Fruit fly (Drosophila melanogaster): Measurements from ENCODE around the gene Brd7-9.

Brd7-9 gene

DNA sequence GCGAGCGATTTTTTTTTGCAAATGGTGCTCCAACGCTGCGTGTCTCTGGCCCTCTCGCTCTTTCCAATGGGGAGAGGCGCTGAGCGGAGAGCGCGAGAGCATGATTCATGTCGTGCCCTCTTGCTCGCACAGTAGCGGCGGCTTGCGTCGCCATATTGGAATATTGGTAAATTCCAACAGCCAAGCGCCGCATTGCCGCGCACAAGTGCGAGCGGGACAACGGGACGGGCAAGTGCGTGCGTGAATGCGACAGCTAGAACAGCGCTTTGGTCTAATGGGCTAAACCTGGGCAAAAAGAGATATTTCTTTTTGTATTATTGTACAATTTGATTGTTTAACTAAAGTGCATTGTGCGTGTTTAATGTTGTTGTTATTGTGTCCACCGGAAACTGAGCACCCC lies 45.6 kb downstream of the Brd7-9 start (continued):
- TF ChIP-seq Nf-YA (GFP tag; IDR thresholded peaks at IDR 0.05) (no peak), seq (GFP tag; IDR thresholded peaks at IDR 0.05) (no peak), CG16863 (GFP tag; optimal IDR thresholded peaks at IDR 0.05) (no peak), fd3F (GFP tag; optimal IDR thresholded peaks at IDR 0.05) (no peak), CG11093 (GFP tag; IDR thresholded peaks at IDR 0.05) (no peak), Fer1 (GFP tag; optimal IDR thresholded peaks at IDR 0.05) (no peak), gem (tag; optimal IDR thresholded peaks at IDR 0.05) (no peak), CG9817 (tag; optimal IDR thresholded peaks at IDR 0.05) (no peak), sisA (GFP tag; IDR thresholded peaks at IDR 0.05) (no peak), pfk (GFP tag; optimal IDR thresholded peaks at IDR 0.05) (peak; percentile 3), oc (tag; optimal IDR thresholded peaks at IDR 0.05) (peak; percentile 4), gt (GFP tag; IDR thresholded peaks at IDR 0.05) (no peak), Oli (tag; optimal IDR thresholded peaks at IDR 0.05) (no peak), CG15011 (GFP tag; optimal IDR thresholded peaks at IDR 0.05) (no peak), stwl (tag; optimal IDR thresholded peaks at IDR 0.05) (peak; percentile 9), NC2β (GFP tag; optimal IDR thresholded peaks at IDR 0.05) (no peak), crol (GFP tag; IDR thresholded peaks at IDR 0.05) (peak; percentile 64), CG31441 (GFP tag; IDR thresholded peaks at IDR 0.05) (no peak), row (GFP tag; IDR thresholded peaks at IDR 0.05) (no peak), Hsf (GFP tag; optimal IDR thresholded peaks at IDR 0.05) (no peak), Spps (tag; optimal IDR thresholded peaks at IDR 0.05) (no peak), dmrt99B (tag; optimal IDR thresholded peaks at IDR 0.05) (peak; percentile 22), nau (GFP tag; optimal IDR thresholded peaks at IDR 0.05) (no peak), Vsx1 (GFP tag; optimal IDR thresholded peaks at IDR 0.05) (no peak), maf-S (GFP tag; optimal IDR thresholded peaks at IDR 0.05) (no peak), ftz-f1 (GFP tag; optimal IDR thresholded peaks at IDR 0.05) (peak; percentile 51), gcm2 (GFP tag; optimal IDR thresholded peaks at IDR 0.05) (peak; percentile 51), CG7372 (GFP tag; IDR thresholded peaks at IDR 0.05) (peak; percentile 19; the same call in 1 of the 2 replicates), zfh1 (GFP tag; IDR thresholded peaks at IDR 0.05) (peak; percentile 47; the same call in 1 of the 3 replicates), onecut (GFP tag; IDR thresholded peaks at IDR 0.05) (peak; percentile 87), phol (tag; optimal IDR thresholded peaks at IDR 0.05) (peak; percentile 100), Six4 (GFP tag; optimal IDR thresholded peaks at IDR 0.05) (no peak), CG13894 (tag; optimal IDR thresholded peaks at IDR 0.05) (peak; percentile 28), CG3407 (GFP tag; optimal IDR thresholded peaks at IDR 0.05) (no peak), CG6854 (GFP tag; optimal IDR thresholded peaks at IDR 0.05) (no peak), pb (GFP tag; optimal IDR thresholded peaks at IDR 0.05) (no peak), grn (GFP tag; optimal IDR thresholded peaks at IDR 0.05) (peak; percentile 29), dysf (GFP tag; IDR thresholded peaks at IDR 0.05) (no peak), CG8944 (GFP tag; optimal IDR thresholded peaks at IDR 0.05) (no peak), CG5953 (GFP tag; IDR thresholded peaks at IDR 0.05) (0 out of 2 replicates have a peak, but pooled peaks have one; percentile 11), grau (tag; optimal IDR thresholded peaks at IDR 0.05) (peak; percentile 6), CG14965 (GFP tag; optimal IDR thresholded peaks at IDR 0.05; ENCODE audit: borderline replicate concordance) (no peak), scrt (GFP tag; optimal IDR thresholded peaks at IDR 0.05) (peak; percentile 55), CG9876 (GFP tag; optimal IDR thresholded peaks at IDR 0.05) (no peak), CG1792 (GFP tag; optimal IDR thresholded peaks at IDR 0.05) (no peak), E2f2 (GFP tag; IDR thresholded peaks at IDR 0.05) (no peak), bab2 (GFP tag; optimal IDR thresholded peaks at IDR 0.05) (no peak), CG13123 (GFP tag; optimal IDR thresholded peaks at IDR 0.05) (no peak), Adf1 (GFP tag; IDR thresholded peaks at IDR 0.05) (peak; percentile 70), Hr3 (GFP tag; optimal IDR thresholded peaks at IDR 0.05) (no peak), CG7271 (tag; optimal IDR thresholded peaks at IDR 0.05) (no peak), NC2α (GFP tag; optimal IDR thresholded peaks at IDR 0.05) (no peak), Rx (GFP tag; IDR thresholded peaks at IDR 0.05) (no peak)
